Worm (Caenorhabditis elegans): Measurements from ENCODE around the gene T01B10.5.

- TF ChIP-seq him-1 (tag; optimal IDR thresholded peaks at IDR 0.05) (no peak), W03F9.2 (tag; optimal IDR thresholded peaks at IDR 0.05) (no peak), dao-5 (tag; optimal IDR thresholded peaks at IDR 0.05) (no peak)
Observed at ce11 chrX:8504207-8504606, 9.1 kb downstream of the T01B10.5 start.

All from whole organism, L4/young adult.